Fruit fly (Drosophila melanogaster): ENCODE results near the gene CG43249.

- no peak for TF ChIP-seq CG7368 (GFP tag; optimal IDR thresholded peaks at IDR 0.05)
- no peak for TF ChIP-seq salr (GFP tag; optimal IDR thresholded peaks at IDR 0.05)
- TF ChIP-seq Hr39 (GFP tag; optimal IDR thresholded peaks at IDR 0.05), result no peak
- no peak for TF ChIP-seq fd85E (GFP tag; optimal IDR thresholded peaks at IDR 0.05)
- no peak for TF ChIP-seq eg (GFP tag; IDR thresholded peaks at IDR 0.05)
- TF ChIP-seq CG10669 (GFP tag; optimal IDR thresholded peaks at IDR 0.05), result no peak
- no peak for TF ChIP-seq lz (GFP tag; optimal IDR thresholded peaks at IDR 0.05)
- no peak for TF ChIP-seq CG8632 (GFP tag; optimal IDR thresholded peaks at IDR 0.05)
- TF ChIP-seq spab (GFP tag; optimal IDR thresholded peaks at IDR 0.05), result no peak
- no peak for TF ChIP-seq Sox15 (GFP tag; optimal IDR thresholded peaks at IDR 0.05)
- no peak for TF ChIP-seq CG3919 (GFP tag; optimal IDR thresholded peaks at IDR 0.05)
- TF ChIP-seq CG6808 (GFP tag; optimal IDR thresholded peaks at IDR 0.05), result no peak
- no peak for TF ChIP-seq CG6854 (GFP tag; optimal IDR thresholded peaks at IDR 0.05)
Observed at dm6 chr3L:16262440-16262839, 41.6 kb upstream of the CG43249 start, which contains the start of gene CG13071.
